Worm (Caenorhabditis elegans) whole organism, young adult: ENCODE measurements around the gene F11A10.6.

Experiments
- B0035.1 ChIP-seq: sonication (generic microtip); optimal IDR thresholded peaks from 2 replicates; lab custom pipeline; 2016; ENCODE audit warnings: missing genetic modification characterization, mild to moderate bottlenecking, missing compliant biosample characterization, missing genotype, missing genetic modification reagents
- C06A6.2 ChIP-seq: fragments of 200-800 bp; sonication (Bioruptor generic); conservative IDR thresholded peaks from 2 replicates; pipeline ENCODE4 v1.3.6; 2022; ENCODE audit warnings: missing genetic modification characterization, missing compliant biosample characterization
- T26A5.8 ChIP-seq: sonication (generic microtip); optimal IDR thresholded peaks from 2 replicates; lab custom pipeline; 2016; ENCODE audit warnings: missing genetic modification characterization, missing compliant biosample characterization
- Y53G8AR.9 ChIP-seq: fragments of 200-800 bp; sonication (Bioruptor generic); conservative IDR thresholded peaks from 2 replicates; pipeline ENCODE4 v1.3.6; 2022; ENCODE audit warnings: missing genetic modification reagents, missing genetic modification characterization, missing compliant biosample characterization
- Y95B8A.8 ChIP-seq: fragments of 200-800 bp; sonication (Bioruptor generic); IDR thresholded peaks from 2 replicates; pipeline ENCODE4 v1.3.6; 2022; ENCODE audit warnings: missing genetic modification reagents, missing genetic modification characterization, missing compliant biosample characterization
- ama-1 ChIP-seq, 3 experiments: fragments of 150-350 bp in 1 of 3; sonication (generic microtip) in 2 of 3; optimal IDR thresholded peaks; 2 replicates each; lab custom pipeline; 2014 to 2018; ENCODE audit warnings: missing biosample characterization in 2 of 3, missing genetic modification characterization in 2 of 3, missing genetic modification reagents in 2 of 3
- attf-5 ChIP-seq: fragments of 200-800 bp; sonication (Bioruptor generic); optimal IDR thresholded peaks from 2 replicates; lab custom pipeline; 2018; ENCODE audit warnings: mild to moderate bottlenecking, missing genetic modification characterization, missing compliant biosample characterization
- bed-1 ChIP-seq: fragments of 200-800 bp; sonication (Bioruptor generic); IDR thresholded peaks from 2 replicates; pipeline ENCODE4 v1.3.6; 2022; ENCODE audit warnings: missing genetic modification reagents, missing genetic modification characterization, missing compliant biosample characterization
- ceh-58 ChIP-seq: fragments of 200-800 bp; sonication (Bioruptor generic); IDR thresholded peaks from 2 replicates; pipeline ENCODE4 v1.3.6; 2022; ENCODE audit warnings: missing genetic modification characterization, missing compliant biosample characterization
- ceh-79 ChIP-seq: sonication (generic microtip); optimal IDR thresholded peaks from 2 replicates; lab custom pipeline; 2017; ENCODE audit warnings: mild to moderate bottlenecking, missing genetic modification characterization, missing compliant biosample characterization
- dox-1 ChIP-seq: fragments of 200-800 bp; sonication (Bioruptor generic); IDR thresholded peaks from 2 replicates; pipeline ENCODE4 v1.3.6; 2022; ENCODE audit warnings: missing genetic modification reagents, missing genetic modification characterization, missing compliant biosample characterization
- efl-1 ChIP-seq: fragments of 150-350 bp; optimal IDR thresholded peaks from 2 replicates; lab custom pipeline; 2014; ENCODE audit warnings: missing biosample characterization, missing genetic modification reagents, missing genetic modification characterization
- egl-18 ChIP-seq: fragments of 200-800 bp; sonication (Bioruptor generic); IDR thresholded peaks from 2 replicates; pipeline ENCODE4 v1.3.6; 2022; ENCODE audit warnings: missing genetic modification reagents, missing genetic modification characterization, missing compliant biosample characterization
- egrh-3 ChIP-seq: fragments of 200-800 bp; sonication (Bioruptor generic); IDR thresholded peaks from 2 replicates; pipeline ENCODE4 v1.3.6; 2022; ENCODE audit warnings: missing genetic modification reagents, missing genetic modification characterization, missing compliant biosample characterization
- him-1 ChIP-seq: sonication (generic microtip); optimal IDR thresholded peaks from 2 replicates; lab custom pipeline; 2016; ENCODE audit warnings: missing genotype, missing genetic modification reagents, missing genetic modification characterization, missing compliant biosample characterization
- hmg-1.2 ChIP-seq: fragments of 200-800 bp; sonication (Bioruptor generic); IDR thresholded peaks from 2 replicates; pipeline ENCODE4 v1.3.6; 2022; ENCODE audit warnings: missing genetic modification reagents, missing genetic modification characterization, missing compliant biosample characterization
- hrde-1 ChIP-seq: sonication (generic microtip); optimal IDR thresholded peaks from 2 replicates; lab custom pipeline; 2016; ENCODE audit warnings: missing genetic modification characterization, mild to moderate bottlenecking, missing compliant biosample characterization, moderate library complexity, missing genotype, missing genetic modification reagents, borderline replicate concordance
- let-607 ChIP-seq, 2 experiments: fragments of 200-800 bp in 1 of 2; sonication (Bioruptor generic) in 1 of 2; sonication (generic microtip) in 1 of 2; optimal IDR thresholded peaks; 2 replicates each; lab custom pipeline; 2016 to 2018; ENCODE audit warnings: mild to moderate bottlenecking in 2 of 2, missing compliant biosample characterization in 2 of 2, missing genetic modification characterization in 2 of 2, moderate library complexity in 2 of 2, missing genotype in 1 of 2
- lin-35 ChIP-seq, 3 experiments: fragments of 150-350 bp in 2 of 3; sonication (generic microtip) in 1 of 3; optimal IDR thresholded peaks; 2 replicates each; lab custom pipeline; 2014 to 2018; ENCODE audit warnings: missing biosample characterization in 3 of 3, missing genetic modification characterization in 3 of 3, missing genetic modification reagents in 3 of 3
- lin-54 ChIP-seq: fragments of 200-800 bp; sonication (Bioruptor generic); optimal IDR thresholded peaks from 2 replicates; lab custom pipeline; 2018; ENCODE audit warnings: mild to moderate bottlenecking, missing genetic modification characterization, missing compliant biosample characterization
- lsy-27 ChIP-seq: sonication (generic microtip); optimal IDR thresholded peaks from 2 replicates; lab custom pipeline; 2017; ENCODE audit warnings: missing genetic modification characterization, mild to moderate bottlenecking, missing compliant biosample characterization, antibody characterized with exemption, missing genotype, borderline replicate concordance; ENCODE audit not compliant: insufficient read depth
- madf-8 ChIP-seq: fragments of 200-800 bp; sonication (Bioruptor generic); conservative IDR thresholded peaks from 2 replicates; pipeline ENCODE4 v1.3.6; 2022; ENCODE audit warnings: missing genetic modification reagents, missing genetic modification characterization, missing compliant biosample characterization
- mcd-1 ChIP-seq: fragments of 200-800 bp; sonication (Bioruptor generic); IDR thresholded peaks from 2 replicates; pipeline ENCODE4 v1.3.6; 2022; ENCODE audit warnings: missing genetic modification reagents, missing genetic modification characterization, missing compliant biosample characterization
- mel-28 ChIP-seq: sonication (generic microtip); optimal IDR thresholded peaks from 2 replicates; lab custom pipeline; 2016; ENCODE audit warnings: borderline replicate concordance, mild to moderate bottlenecking, missing genetic modification characterization, missing compliant biosample characterization
- mes-4 ChIP-seq: sonication (generic microtip); optimal IDR thresholded peaks from 2 replicates; lab custom pipeline; 2016; ENCODE audit warnings: missing genotype, missing genetic modification characterization, missing compliant biosample characterization
- nfya-2 ChIP-seq: fragments of 200-800 bp; sonication (Bioruptor generic); IDR thresholded peaks from 2 replicates; pipeline ENCODE4 v1.3.6; 2022; ENCODE audit warnings: missing genetic modification reagents, missing genetic modification characterization, missing compliant biosample characterization
- nfyb-1 ChIP-seq: fragments of 200-800 bp; sonication (Bioruptor generic); IDR thresholded peaks from 2 replicates; pipeline ENCODE4 v1.3.6; 2022; ENCODE audit warnings: missing genetic modification reagents, missing genetic modification characterization, missing compliant biosample characterization
- pha-4 ChIP-seq: fragments of 150-350 bp; sonication (generic microtip); optimal IDR thresholded peaks from 2 replicates; lab custom pipeline; 2014; ENCODE audit warnings: missing biosample characterization, missing genetic modification reagents, missing genetic modification characterization
- snpc-1.1 ChIP-seq: sonication (generic microtip); optimal IDR thresholded peaks from 2 replicates; lab custom pipeline; 2017; ENCODE audit warnings: missing genetic modification characterization, mild to moderate bottlenecking, missing compliant biosample characterization, antibody characterized with exemption, moderate library complexity, missing genotype, missing genetic modification reagents; ENCODE audit not compliant: insufficient read depth
- sptf-2 ChIP-seq: fragments of 200-800 bp; sonication (Bioruptor generic); optimal IDR thresholded peaks from 2 replicates; lab custom pipeline; 2018; ENCODE audit warnings: mild to moderate bottlenecking, missing genetic modification characterization, missing compliant biosample characterization

The F11A10.6 gene

DNA sequence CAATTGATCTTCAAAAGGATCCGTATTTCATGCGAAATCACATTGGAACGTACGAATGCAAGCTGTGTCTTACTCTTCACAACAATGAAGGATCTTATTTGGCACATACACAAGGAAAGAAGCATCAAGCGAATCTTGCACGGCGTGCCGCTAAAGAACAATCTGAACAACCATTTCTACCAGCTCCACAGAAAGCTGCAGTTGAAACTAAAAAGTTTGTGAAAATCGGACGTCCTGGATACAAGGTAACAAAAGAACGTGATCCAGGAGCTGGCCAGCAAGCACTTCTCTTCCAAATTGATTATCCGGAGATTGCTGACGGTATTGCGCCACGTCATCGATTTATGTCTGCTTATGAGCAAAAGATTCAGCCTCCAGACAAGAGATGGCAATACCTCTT is 4.9 kb downstream of the F11A10.6 start:
- TF ChIP-seq hmg-1.2 (GFP tag; lab: Robert Waterston, UW) (no peak), hrde-1 (tag; lab: Kevin White, UChicago) (peak; percentile 65), nfya-2 (GFP tag; lab: Robert Waterston, UW) (no peak), snpc-1.1 (tag; lab: Kevin White, UChicago) (no peak), dox-1 (GFP tag; lab: Robert Waterston, UW) (peak; percentile 20; the same call in 1 of the 2 replicates)

DNA sequence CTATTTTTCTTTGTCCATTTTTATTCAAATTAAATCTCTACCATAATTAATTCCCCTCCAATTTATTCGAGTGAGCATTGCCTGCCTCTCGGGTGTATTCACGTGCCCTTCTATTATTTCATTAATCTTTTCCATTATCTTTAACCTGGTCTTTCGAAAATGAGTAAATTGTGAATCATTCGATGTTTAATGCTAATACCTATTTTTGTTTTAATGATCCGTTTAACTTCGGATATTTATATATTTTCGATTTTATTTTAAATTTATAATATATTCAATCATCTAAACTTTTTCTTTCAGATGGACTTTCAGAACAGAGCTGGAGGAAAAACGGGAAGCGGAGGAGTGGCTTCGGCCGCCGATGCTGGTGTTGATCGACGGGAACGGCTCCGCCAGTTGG is 5.3 kb downstream of the F11A10.6 start, which contains the start of gene repo-1:
TSS of gene repo-1 (plus strand) at position 301 of the 400 bp plus-strand sequence.
- TF ChIP-seq Y53G8AR.9 (0 out of 2 replicates have a peak, but pooled peaks have one; percentile 27), nfyb-1 (no peak)

DNA sequence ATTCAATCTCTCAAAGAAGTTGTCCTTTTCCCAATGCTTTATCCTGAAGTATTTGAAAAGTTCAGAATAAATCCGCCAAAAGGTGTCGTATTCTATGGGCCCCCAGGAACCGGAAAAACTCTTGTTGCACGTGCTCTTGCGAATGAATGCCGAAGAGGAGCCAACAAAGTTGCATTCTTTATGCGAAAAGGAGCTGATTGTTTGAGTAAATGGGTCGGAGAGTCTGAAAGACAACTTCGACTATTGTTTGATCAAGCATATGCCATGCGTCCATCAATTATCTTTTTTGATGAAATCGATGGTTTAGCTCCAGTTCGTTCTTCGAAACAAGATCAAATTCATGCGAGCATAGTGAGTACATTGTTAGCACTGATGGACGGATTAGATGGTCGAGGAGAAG is 8.6 kb downstream of the F11A10.6 start:
- TF ChIP-seq mes-4 (no peak), ceh-58 (GFP tag; lab: Robert Waterston, UW) (no peak)

DNA sequence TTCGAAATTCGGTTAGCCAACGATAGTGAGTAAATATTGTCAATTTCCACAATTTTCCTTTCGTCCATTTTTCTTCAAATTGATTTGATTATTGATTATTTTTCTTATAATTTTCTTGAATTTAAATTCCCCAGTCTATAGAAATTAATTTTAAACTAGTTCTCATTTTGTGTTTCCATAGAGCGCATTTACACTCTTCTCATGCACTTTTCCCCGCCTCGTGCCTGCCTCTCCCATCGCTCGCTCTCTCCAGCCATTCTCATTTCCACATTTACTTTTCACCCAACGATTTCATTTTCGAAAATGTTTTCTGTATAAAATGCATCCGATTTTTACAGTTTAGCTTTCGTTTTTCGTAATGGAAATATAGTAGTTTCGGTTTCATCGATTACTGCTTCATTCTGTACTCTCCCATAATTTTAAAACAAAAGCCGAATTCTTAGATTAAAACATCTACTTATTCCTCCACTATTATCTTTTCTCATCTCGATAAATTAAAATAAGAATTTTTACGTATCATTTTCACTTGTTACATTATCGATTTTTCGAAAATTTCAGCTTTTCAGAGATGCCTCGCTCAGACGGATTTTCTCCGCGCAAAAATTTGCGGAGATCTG is 10.4 kb downstream of the F11A10.6 start, which contains the start of gene lex-1:
TSS of gene lex-1 (plus strand) at position 567 of the 617 bp plus-strand sequence.
- TF ChIP-seq him-1 (no peak), hrde-1 (tag; lab: Kevin White, UChicago) (no peak), egrh-3 (GFP tag; lab: Robert Waterston, UW) (no peak), lsy-27 (no peak), egl-18 (GFP tag; lab: Robert Waterston, UW) (no peak), pha-4 (tag; lab: Kevin White, UChicago) (no peak), mcd-1 (peak; percentile 71), ceh-79 (tag; lab: Kevin White, UChicago) (no peak), B0035.1 (tag; lab: Kevin White, UChicago) (no peak), lin-54 (peak; percentile 26), mel-28 (tag; lab: Kevin White, UChicago) (no peak), ama-1 (optimal IDR thresholded peaks at IDR 0.05; lab: Kevin White, UChicago) (no peak), ama-1 (GFP tag; optimal IDR thresholded peaks at IDR 0.05; lab: Kevin White, UChicago) (no peak), Y95B8A.8 (GFP tag; lab: Robert Waterston, UW) (no peak), sptf-2 (GFP tag; lab: Kevin White, UChicago) (no peak), efl-1 (GFP tag; lab: Kevin White, UChicago) (no peak), let-607 (tag; optimal IDR thresholded peaks at IDR 0.05; lab: Kevin White, UChicago) (no peak), T26A5.8 (tag; lab: Kevin White, UChicago) (no peak), madf-8 (no peak), lin-35 (GFP tag; optimal IDR thresholded peaks at IDR 0.05; lab: Kevin White, UChicago) (peak in 1 of 3 experiments; percentile 21), Y53G8AR.9 (no peak), attf-5 (GFP tag; lab: Kevin White, UChicago) (peak; percentile 61), bed-1 (GFP tag; lab: Robert Waterston, UW) (no peak), C06A6.2 (GFP tag; lab: Robert Waterston, UW) (no peak)
